Fruit fly (Drosophila melanogaster): Measurements from ENCODE around the gene mnb.

The mnb gene

DNA sequence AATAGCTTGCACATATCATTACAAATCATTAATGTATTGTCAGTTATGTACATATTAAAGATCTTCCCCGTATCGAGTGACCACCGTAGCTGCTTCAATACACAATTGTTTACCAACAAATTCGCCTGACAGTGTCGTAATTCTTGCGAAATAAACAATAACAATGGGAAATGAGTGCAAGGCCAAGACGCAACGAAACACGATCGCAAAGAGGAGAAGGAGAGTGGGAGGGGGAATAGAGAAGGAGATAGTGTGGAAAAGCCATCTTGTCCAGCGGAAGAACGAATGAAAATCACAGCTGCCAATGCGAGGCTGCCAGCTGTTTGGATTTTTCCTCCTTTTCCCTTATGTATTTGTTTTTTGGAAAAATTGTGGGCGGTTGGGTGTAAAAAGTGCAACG, 1.7 kb downstream of the mnb start:
- TF ChIP-seq CG8478 (optimal IDR thresholded peaks at IDR 0.05) (no peak), CTCF (optimal IDR thresholded peaks at IDR 0.05) (peak in 1 of 2 experiments; percentile 3)

DNA sequence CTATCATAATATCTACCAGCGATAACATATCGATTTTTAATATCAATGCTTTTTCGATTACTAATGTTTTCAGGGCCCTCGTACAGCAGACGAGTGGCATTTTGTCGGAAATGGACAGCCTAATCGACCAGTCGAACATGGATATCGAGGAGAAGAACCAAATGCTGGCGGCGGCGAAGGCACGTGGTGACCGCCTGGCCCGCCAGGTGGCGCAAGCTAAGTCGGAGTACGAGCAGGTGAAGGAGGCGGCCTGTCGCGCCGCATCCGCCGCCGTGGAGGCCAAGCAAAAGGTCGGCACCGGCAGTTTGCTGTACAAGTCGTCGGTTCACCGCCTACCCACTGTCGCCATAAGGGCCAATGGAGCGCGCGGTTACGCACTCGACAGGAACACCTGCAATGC, 2.5 kb downstream of the mnb start:
- no peak for TF ChIP-seq CG8478 (optimal IDR thresholded peaks at IDR 0.05)
- peak; percentile 84 to 87 for TF ChIP-seq CTCF (optimal IDR thresholded peaks at IDR 0.05)

DNA sequence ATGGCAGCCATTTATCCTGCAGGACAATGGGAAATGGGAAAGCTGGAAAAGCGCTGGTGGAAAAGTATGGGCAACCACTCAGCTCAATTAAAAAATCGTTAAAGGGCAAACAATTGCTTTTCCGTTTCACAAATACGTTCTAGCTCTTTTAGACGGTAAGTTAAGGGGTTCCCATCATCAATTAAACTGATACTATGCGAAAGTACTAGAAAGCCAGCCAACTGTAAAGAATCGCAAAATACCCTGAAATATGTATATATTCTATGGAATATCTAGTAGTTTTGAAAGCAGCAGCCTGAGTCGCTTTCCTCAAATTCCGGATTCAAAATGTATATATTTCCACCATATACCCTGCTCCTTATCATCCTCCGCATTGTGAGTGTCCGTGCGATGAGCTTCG, 3.6 kb downstream of the mnb start, which contains the start of gene CG12985:
CG12985 (plus strand) TSS at position 301 of the 400 bp plus-strand sequence.
- TF ChIP-seq CTCF (optimal IDR thresholded peaks at IDR 0.05) (no peak), CG8478 (optimal IDR thresholded peaks at IDR 0.05) (no peak)

DNA sequence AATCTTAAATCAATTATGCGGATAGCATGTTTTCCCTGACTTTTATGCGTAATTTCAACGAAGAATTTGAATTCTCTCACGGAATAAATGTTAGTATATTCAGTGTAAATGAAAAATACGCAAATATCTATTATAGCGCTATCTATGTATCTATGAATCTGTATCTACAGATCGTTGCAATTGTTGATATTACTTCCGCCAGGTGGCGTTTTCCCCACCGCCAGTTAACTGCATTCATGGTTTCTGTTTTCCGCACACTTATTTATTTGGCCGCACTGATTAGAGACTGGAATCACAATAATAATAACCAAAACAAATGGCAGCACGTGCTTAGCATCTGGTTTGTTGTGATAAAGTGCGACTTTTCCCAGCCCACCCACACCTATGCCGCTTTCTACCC, 4.3 kb downstream of the mnb start:
- peak; percentile 74 to 76 for TF ChIP-seq CTCF (optimal IDR thresholded peaks at IDR 0.05)
- no peak for TF ChIP-seq CG8478 (optimal IDR thresholded peaks at IDR 0.05)

DNA sequence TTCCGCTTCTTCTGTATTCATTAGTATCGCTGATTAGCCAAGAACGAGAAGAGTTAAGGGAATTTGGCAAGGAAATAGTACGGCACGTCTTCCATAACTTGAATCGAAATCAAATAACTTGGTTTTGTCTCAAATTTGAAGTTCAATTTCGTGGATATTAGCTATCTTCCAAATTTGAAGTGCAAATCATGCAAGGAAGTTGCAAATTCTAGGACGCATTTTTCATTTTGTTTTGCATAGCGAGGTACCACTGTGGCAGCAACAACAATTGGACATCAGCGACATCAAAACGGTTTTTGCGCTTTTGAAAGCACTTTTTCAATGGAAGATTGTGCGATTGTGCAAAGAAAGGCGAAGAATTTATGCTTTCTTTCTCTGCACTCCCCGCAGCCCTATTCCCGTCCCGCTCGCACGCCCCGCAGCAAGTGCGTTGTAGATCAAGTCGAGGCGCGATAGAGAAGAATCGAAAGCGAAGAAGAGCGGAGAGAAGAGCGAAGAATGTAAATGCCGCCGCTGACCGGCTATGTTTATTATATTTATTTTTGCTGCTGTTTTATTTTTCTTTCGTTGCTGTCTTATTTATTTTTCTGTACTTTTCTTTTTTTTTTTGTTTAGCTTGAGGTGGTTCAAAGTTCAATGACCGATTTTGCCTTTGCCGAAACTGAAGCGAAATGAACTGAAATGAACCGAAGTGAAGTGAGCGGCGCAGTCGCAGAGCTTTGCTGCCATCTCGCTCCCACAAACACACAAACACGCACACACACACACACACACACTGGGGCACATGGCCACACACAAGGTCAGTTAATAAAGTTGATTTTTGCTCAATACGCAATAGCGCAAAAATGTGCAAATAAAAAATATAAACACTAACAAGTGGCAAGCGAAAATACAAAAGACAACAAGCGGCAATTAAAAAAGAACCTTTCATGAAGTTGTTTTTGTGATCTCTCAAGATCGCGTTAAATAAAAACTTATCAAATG, 5.6 kb downstream of the mnb start:
- TF ChIP-seq CTCF (optimal IDR thresholded peaks at IDR 0.05) (no peak), CG8478 (optimal IDR thresholded peaks at IDR 0.05) (no peak)

DNA sequence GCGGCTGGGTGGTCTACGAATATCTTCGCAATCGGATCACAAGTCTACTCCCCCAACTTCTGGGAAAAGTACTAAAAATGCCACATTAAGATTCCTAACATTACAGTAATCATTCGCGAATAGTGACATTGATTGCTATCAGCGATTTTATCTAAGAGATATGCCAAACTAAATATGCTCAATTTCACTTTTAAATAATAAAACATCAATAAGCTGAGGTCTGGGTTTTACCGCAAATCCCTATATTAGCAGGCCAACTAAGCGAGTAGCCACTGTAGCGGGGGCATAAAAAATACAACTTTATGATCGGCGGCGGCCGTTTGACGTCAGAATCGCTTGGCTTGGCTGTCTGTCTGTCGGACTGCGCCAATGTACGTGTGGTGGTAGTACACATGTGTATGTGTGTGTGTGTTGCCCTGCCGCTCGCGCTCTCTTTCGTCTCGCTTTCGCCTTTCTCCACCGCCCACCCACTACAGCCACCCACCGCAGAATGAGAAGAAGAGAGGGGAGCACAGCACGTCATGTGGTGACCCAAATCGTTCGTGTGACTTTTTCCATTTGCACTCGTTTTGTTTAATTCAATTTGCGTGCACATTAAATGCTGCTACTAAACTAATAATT, 6.6 kb downstream of the mnb start:
- no peak for TF ChIP-seq CG8478 (optimal IDR thresholded peaks at IDR 0.05)
- TF ChIP-seq CTCF (optimal IDR thresholded peaks at IDR 0.05) = no peak

DNA sequence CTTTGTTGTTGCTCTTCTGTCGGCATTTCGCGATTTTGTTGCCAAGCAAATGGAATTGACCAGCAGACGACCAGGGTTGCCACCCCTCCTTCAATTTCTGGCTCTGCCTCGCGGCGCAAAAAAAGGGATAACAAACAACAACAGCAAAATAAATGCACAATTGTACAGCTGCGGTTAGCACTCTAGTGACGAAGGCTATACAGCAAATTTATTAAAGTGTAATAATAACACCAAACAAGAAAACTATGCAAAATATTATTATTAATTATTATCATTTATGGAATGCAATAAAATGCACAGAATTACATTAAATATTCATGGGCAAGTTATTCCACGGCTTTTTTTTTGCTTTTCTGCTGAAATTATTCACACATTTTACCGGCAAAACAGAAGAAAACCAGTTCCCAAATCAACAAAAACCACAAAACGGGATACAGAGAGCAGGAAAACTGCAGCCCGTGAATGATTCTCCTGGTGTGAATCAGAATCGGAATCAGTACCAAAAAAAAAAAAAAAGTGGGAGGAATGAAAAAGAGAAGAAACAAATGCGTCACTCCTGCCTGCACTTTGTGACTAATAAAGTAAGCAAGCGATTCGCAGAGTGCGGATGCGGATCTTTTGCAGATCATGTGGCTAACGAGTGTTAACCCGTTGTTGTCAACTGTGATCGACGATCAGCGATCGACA, 7.7 kb downstream of the mnb start:
- TF ChIP-seq CG8478 (optimal IDR thresholded peaks at IDR 0.05) (no peak), CTCF (optimal IDR thresholded peaks at IDR 0.05) (no peak)

DNA sequence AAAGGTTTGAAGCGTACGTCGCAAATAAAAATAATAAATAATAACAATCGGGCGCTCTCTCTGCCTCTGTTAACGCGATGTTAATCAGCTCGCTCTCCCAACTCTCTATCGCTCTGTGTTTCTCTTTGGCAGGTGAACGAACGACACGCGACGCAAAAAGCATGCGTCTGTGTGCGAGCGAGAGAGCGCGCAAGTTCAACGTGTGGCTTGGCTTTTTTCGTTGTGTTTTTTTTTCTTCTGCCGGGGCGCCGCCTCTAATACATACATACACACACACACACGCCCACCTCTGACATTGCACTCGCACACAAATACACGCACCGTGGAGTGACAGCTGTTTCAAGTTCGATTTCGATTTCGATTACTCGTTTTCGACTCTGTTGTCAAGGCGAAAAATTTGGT, 8.4 kb downstream of the mnb start:
- no peak for TF ChIP-seq CTCF (optimal IDR thresholded peaks at IDR 0.05)
- TF ChIP-seq CG8478 (optimal IDR thresholded peaks at IDR 0.05) = no peak

DNA sequence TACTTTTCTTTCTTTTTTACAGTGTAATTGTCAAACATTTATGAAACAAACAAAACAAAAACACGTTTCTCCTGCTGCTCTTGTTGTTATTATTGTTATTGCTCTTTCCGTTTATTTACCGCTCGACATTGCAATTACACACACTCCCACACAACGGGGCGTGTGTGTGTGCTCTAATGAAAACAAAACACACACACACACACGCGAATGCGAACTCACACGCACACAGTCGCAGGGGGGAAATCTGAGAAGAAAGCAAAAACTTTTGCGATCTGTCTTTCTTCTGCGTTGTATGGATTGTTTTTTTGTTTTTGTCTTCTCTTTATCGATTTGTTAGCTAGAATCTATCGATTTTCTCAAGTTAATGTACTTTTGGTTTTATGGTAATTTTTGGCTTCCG, 9.0 kb downstream of the mnb start:
- TF ChIP-seq CTCF (optimal IDR thresholded peaks at IDR 0.05) (no peak), CG8478 (optimal IDR thresholded peaks at IDR 0.05) (no peak)

DNA sequence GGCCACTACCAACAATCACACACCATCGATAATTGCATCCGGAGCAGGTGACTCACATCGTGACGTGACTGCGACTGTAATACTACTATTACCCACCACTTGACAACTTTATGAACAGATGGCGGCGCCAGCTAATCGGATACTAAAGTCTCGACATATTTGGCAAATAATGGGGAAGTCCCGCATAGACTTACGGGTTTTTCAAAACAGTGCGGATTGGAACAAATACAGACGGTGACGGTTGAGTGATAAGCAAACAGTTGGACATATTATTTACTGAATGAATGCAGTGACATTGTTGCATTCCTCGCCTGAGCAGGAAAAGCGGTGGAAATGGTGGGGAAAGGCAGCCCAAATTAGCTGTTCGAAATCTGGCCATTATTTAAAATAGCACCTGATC, 10.5 kb downstream of the mnb start:
- TF ChIP-seq CTCF (optimal IDR thresholded peaks at IDR 0.05) (no peak), CG8478 (optimal IDR thresholded peaks at IDR 0.05) (no peak)

DNA sequence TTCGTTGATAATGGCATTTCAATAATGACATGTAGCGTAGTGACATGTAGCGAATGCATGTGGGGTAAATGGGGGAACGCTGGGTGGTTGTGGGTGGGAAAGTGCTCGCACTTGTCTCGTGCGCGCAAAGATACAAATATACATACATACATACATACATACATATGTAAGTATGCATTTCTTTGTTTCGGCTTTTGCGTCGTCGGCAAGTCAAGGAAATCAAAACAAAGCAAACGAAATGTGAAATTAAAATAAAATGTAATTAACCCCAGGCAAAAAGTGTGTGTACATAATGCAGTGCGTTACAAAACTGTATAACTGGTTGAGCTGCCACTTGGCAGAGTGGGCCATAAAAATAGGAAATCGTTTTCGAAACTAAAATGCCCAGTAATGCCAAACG, 11.3 kb downstream of the mnb start:
- TF ChIP-seq CTCF (optimal IDR thresholded peaks at IDR 0.05) = no peak
- TF ChIP-seq CG8478 (optimal IDR thresholded peaks at IDR 0.05) = no peak

DNA sequence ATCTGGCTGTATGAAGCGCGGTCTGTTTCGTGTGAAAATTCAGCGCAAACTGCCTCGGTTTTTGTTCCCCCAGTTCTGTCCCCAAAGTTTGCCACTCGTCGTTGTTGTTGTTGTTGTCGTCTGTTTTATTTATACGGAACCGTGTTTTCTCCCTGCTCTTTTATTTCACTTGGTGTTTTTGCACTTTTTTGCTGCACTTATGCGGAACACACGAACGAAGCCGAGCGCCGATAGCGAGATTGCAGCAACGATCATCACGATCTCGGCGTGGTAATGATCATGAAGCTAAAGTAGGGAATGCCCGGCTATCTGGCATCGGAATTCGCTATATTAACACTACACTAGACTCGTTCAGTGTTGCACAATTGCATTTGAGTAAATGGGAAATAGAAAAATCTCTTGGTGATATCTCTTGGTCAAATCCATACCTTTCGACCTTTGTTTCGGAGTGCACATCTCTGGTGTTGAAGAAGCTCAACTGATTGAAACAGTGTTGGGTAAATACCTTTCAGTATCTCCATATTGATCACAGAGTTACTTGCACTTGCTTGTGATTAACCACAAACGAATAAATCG, 11.9 kb downstream of the mnb start:
- TF ChIP-seq CTCF (optimal IDR thresholded peaks at IDR 0.05) (no peak), CG8478 (optimal IDR thresholded peaks at IDR 0.05) (no peak)

DNA sequence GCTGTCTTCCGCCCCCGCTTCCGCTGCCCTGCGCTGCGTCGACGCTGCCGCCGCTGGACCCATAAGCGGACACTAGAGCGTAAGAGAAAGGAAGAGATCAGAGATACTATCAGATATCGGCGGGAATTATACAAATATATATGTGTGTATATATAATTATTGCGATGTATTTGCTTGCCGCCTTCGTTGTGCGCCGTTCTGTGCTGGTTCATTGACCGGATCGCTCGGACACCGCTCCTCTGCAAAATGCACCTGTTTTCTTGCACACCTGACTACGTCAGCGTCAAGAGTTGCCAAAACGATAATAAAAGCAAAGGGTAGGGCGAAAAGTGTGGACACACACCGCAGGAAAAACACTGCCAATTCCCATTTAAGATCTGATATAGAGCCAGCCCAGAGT, 13.7 kb downstream of the mnb start:
- no peak for TF ChIP-seq CG8478 (optimal IDR thresholded peaks at IDR 0.05)
- no peak for TF ChIP-seq CTCF (optimal IDR thresholded peaks at IDR 0.05)

DNA sequence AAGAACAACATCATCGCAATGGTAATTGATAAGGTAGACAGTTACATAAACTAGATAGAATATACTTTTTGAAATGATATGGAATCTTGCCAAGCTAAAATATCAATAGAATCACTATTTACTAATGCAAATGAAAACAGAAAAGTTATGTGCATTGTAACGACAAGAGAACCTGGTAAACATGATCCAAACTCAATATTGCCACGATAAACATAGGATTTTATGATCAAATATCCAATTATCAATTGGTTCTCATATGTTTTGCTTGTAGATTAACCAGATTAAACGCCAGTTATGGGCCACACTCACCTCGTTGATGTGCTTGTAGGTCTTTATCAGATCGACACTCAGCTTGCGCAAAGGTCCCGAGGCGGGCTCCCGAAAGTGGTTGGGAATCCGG, 14.7 kb downstream of the mnb start:
- TF ChIP-seq CG8478 (optimal IDR thresholded peaks at IDR 0.05) = no peak
- TF ChIP-seq CTCF (optimal IDR thresholded peaks at IDR 0.05) = no peak
